Worm (Caenorhabditis elegans): Measurements from ENCODE around the gene C49C3.7.

C49C3.7 gene

DNA sequence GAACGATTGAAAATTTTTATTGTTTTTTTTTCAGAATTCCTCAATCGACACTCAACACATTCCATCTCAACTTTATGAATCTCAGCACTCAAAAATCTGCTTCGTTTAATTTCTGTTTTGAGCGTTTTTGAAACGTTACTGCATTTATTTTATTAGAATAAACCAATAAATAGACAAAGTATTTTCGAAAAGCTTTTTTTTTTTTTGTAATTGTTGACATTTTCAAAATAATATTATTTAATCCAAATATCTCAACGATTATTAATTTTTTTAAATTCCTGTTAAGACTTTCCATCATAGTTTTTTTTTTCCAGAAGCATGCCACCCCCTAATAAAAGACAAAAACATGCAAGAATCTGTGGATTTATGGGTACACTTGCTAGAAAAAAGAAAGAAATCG, at the start of gene C49C3.7:
Gene C49C3.7, plus strand, starts transcription at position 301 of the 400 bp plus-strand sequence.
- TF ChIP-seq ceh-43 (GFP tag; optimal IDR thresholded peaks at IDR 0.05) (no peak), elt-3 (tag; optimal IDR thresholded peaks at IDR 0.05) (no peak), M03D4.4 (tag; optimal IDR thresholded peaks at IDR 0.05) (no peak), snpc-4 (tag; optimal IDR thresholded peaks at IDR 0.05) (no peak), unc-62 (GFP tag; optimal IDR thresholded peaks at IDR 0.05) (no peak), lin-32 (GFP tag; optimal IDR thresholded peaks at IDR 0.05) (no peak)

ce11 chrIV:17284099-17284498, 48.3 kb upstream of the C49C3.7 start, which contains the start of gene nra-1:
nra-1 (minus strand) TSS chrIV:17284199.
- TF ChIP-seq unc-120 (tag; optimal IDR thresholded peaks at IDR 0.05; ENCODE audit: poor library complexity, severe bottlenecking): no peak
- TF ChIP-seq pha-4 (tag; optimal IDR thresholded peaks at IDR 0.05): no peak
- no peak for TF ChIP-seq mls-2 (tag; optimal IDR thresholded peaks at IDR 0.05)
- no peak for TF ChIP-seq lin-13 (tag; optimal IDR thresholded peaks at IDR 0.05)
- TF ChIP-seq hlh-1 (tag; optimal IDR thresholded peaks at IDR 0.05): no peak
- no peak for TF ChIP-seq ztf-11 (tag; optimal IDR thresholded peaks at IDR 0.05)
- no peak for TF ChIP-seq elt-3 (tag; optimal IDR thresholded peaks at IDR 0.05)
- no peak for TF ChIP-seq ceh-83 (GFP tag; optimal IDR thresholded peaks at IDR 0.05)

DNA sequence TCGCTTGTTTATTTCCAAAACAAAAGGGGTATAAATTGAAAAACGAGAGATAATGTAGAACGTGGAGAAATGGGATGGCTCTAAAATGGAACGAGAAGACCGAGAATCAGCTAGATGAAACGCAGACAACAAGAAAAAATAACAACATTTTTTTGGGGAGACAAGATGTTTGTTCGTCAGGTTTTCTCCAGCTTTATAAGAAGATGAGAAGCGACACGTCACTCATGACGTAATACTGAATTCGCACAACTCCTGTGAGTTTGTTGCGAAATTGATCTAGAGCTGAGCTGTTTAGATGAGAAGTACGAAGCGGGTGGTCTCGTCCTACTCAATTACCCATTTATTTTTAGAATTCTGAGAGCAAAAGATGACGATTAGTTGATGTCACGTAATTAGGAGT, 47.1 kb upstream of the C49C3.7 start:
- TF ChIP-seq nhr-2 (tag; optimal IDR thresholded peaks at IDR 0.05) (no peak), zip-8 (tag; optimal IDR thresholded peaks at IDR 0.05) (peak; percentile 10)

ce11 chrIV:17287908-17288675, 44.3 kb upstream of the C49C3.7 start, which contains the start of gene zipt-7.1:
zipt-7.1 (minus strand) TSS chrIV:17288139.
- no peak for TF ChIP-seq snpc-4 (tag; optimal IDR thresholded peaks at IDR 0.05)
- no peak for TF ChIP-seq mls-2 (tag; optimal IDR thresholded peaks at IDR 0.05)
- no peak for TF ChIP-seq elt-3 (tag; optimal IDR thresholded peaks at IDR 0.05)

DNA sequence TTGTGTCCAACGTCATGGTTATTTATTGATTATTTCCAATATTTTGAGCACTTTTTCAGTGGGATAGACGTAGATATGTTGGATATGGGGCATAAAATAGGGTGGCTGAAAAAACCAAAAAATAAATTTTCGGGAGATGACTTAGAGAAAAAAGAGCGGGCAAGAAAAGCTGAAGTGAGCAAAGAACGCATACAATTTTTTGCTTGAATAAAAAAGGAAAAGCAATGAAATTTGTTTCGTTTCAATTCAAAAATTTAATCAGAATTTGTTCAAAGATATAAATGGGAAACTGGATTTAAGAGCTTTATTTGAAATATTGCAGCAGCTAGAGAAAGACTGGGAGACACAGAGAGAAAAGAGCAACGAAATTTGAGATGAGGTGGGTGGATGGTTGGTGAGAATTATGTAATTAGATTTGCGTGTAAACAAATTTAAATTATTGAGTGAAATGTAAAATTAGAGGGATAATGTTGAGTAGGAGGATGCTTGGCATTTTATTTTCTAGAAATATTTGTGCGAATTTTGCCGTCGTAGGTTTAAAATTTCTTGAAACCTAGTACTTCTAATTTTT, 40.6 kb upstream of the C49C3.7 start, which contains the start of the genes T28F3.11 and slc-17.4:
Gene T28F3.11, minus strand, starts transcription at position 51 of the 571 bp plus-strand sequence.
Gene slc-17.4, minus strand, starts transcription at position 105 of the 571 bp plus-strand sequence.
- TF ChIP-seq ces-1 (GFP tag; optimal IDR thresholded peaks at IDR 0.05) (peak; percentile 64), tbx-8 (GFP tag; optimal IDR thresholded peaks at IDR 0.05) (no peak)

DNA sequence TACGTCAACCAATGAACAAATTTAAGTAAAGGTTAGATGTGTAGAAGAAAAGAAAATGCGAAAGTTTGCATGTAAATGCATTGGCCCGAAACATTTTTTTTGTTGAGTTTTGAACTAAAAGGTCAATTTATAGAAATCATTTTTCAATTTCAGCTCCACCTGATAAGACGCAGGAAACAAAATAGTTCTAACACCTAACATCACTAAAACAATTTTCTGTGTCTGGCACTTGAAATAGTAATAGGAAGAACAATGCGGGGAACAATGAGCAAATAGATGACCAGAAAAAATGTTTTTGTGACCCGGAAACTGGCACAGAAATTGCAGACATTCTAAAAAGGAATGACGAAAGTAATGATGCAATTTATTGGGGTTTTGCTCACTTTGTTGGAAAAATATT, 40.0 kb upstream of the C49C3.7 start:
- TF ChIP-seq pha-4 (tag; optimal IDR thresholded peaks at IDR 0.05) (no peak), lsy-2 (tag; optimal IDR thresholded peaks at IDR 0.05) (no peak), nhr-28 (tag; optimal IDR thresholded peaks at IDR 0.05) (no peak), mab-5 (tag; optimal IDR thresholded peaks at IDR 0.05) (no peak), nhr-12 (tag; optimal IDR thresholded peaks at IDR 0.05) (no peak), cnd-1 (tag; optimal IDR thresholded peaks at IDR 0.05) (no peak), M03D4.4 (tag; optimal IDR thresholded peaks at IDR 0.05) (no peak), lin-32 (GFP tag; optimal IDR thresholded peaks at IDR 0.05) (no peak), ces-1 (GFP tag; optimal IDR thresholded peaks at IDR 0.05) (no peak), ztf-11 (tag; optimal IDR thresholded peaks at IDR 0.05) (no peak), ceh-39 (tag; optimal IDR thresholded peaks at IDR 0.05) (no peak), blmp-1 (tag; optimal IDR thresholded peaks at IDR 0.05) (no peak), sem-2 (GFP tag; optimal IDR thresholded peaks at IDR 0.05) (no peak), nhr-2 (tag; optimal IDR thresholded peaks at IDR 0.05) (no peak), ceh-43 (GFP tag; optimal IDR thresholded peaks at IDR 0.05) (no peak)

DNA sequence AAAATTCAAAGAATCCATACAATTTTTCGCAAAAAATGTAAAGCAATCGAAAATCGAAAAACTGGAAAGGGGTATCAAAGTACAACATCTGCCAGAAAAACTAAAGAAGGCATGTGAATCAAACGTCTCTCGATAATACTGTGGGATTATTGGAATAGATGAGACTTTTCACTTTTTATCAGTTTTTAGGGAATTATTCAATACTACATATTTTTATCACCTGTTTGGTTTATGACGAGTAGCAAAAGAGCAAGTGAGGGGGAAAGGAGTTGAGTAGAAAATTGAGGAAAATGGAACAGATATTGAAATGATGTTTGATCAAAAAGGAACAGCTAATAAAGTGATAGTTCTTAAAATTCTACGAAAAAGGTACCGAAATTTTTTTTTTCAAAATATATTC, 39.3 kb upstream of the C49C3.7 start:
- no peak for TF ChIP-seq tbx-8 (GFP tag; optimal IDR thresholded peaks at IDR 0.05)
- TF ChIP-seq sem-2 (GFP tag; optimal IDR thresholded peaks at IDR 0.05): no peak
- no peak for TF ChIP-seq ztf-11 (tag; optimal IDR thresholded peaks at IDR 0.05)
- no peak for TF ChIP-seq blmp-1 (tag; optimal IDR thresholded peaks at IDR 0.05)
- no peak for TF ChIP-seq ham-2 (GFP tag; optimal IDR thresholded peaks at IDR 0.05)
- no peak for TF ChIP-seq zip-8 (tag; optimal IDR thresholded peaks at IDR 0.05)
- TF ChIP-seq nhr-2 (tag; optimal IDR thresholded peaks at IDR 0.05): no peak
- no peak for TF ChIP-seq unc-120 (tag; optimal IDR thresholded peaks at IDR 0.05; ENCODE audit: poor library complexity, severe bottlenecking)
- TF ChIP-seq unc-62 (GFP tag; optimal IDR thresholded peaks at IDR 0.05): no peak
- TF ChIP-seq sptf-1 (tag; optimal IDR thresholded peaks at IDR 0.05): no peak
- TF ChIP-seq nhr-12 (tag; optimal IDR thresholded peaks at IDR 0.05): no peak
- TF ChIP-seq nhr-28 (tag; optimal IDR thresholded peaks at IDR 0.05): no peak
- no peak for TF ChIP-seq hlh-1 (tag; optimal IDR thresholded peaks at IDR 0.05)
- TF ChIP-seq mab-5 (tag; optimal IDR thresholded peaks at IDR 0.05): no peak
- TF ChIP-seq M03D4.4 (tag; optimal IDR thresholded peaks at IDR 0.05): no peak
- TF ChIP-seq lsy-2 (tag; optimal IDR thresholded peaks at IDR 0.05): no peak
- TF ChIP-seq elt-3 (tag; optimal IDR thresholded peaks at IDR 0.05): no peak
- TF ChIP-seq flh-1 (GFP tag; optimal IDR thresholded peaks at IDR 0.05): no peak

All from whole organism, mixed stage, embryonic.